Worm (Caenorhabditis elegans) whole organism, late embryonic: ENCODE data around the gene irld-7.

Experiments used
- ama-1 ChIP-seq: fragments of 150-350 bp; optimal IDR thresholded peaks from 2 replicates; lab custom pipeline; 2014
- ceh-14 ChIP-seq: sonication (generic microtip); optimal IDR thresholded peaks from 2 replicates; lab custom pipeline; 2016; ENCODE audit warnings: missing genotype, missing genetic modification characterization, missing compliant biosample characterization
- ceh-2 ChIP-seq: sonication (generic microtip); optimal IDR thresholded peaks from 2 replicates; lab custom pipeline; 2016; ENCODE audit warnings: missing genotype, missing genetic modification characterization, missing compliant biosample characterization
- ceh-31 ChIP-seq: sonication (generic microtip); optimal IDR thresholded peaks from 2 replicates; lab custom pipeline; 2016; ENCODE audit warnings: missing genetic modification characterization, missing compliant biosample characterization
- ceh-48 ChIP-seq: sonication (generic microtip); optimal IDR thresholded peaks from 2 replicates; lab custom pipeline; 2016; ENCODE audit warnings: missing genetic modification characterization, inconsistent platforms, missing compliant biosample characterization
- dmd-4 ChIP-seq: sonication (generic microtip); optimal IDR thresholded peaks from 2 replicates; lab custom pipeline; 2016; ENCODE audit warnings: borderline replicate concordance, missing genetic modification characterization, missing compliant biosample characterization
- hlh-15 ChIP-seq: sonication (generic microtip); optimal IDR thresholded peaks from 2 replicates; lab custom pipeline; 2016; ENCODE audit warnings: missing genetic modification characterization, missing compliant biosample characterization
- lin-11 ChIP-seq: fragments of 200-800 bp; sonication (Bioruptor generic); optimal IDR thresholded peaks from 2 replicates; lab custom pipeline; 2018; ENCODE audit warnings: mild to moderate bottlenecking, missing genetic modification characterization, missing compliant biosample characterization
- nhr-11 ChIP-seq: fragments of 150-350 bp; optimal IDR thresholded peaks from 2 replicates; lab custom pipeline; 2014; ENCODE audit warnings: missing biosample characterization, missing genetic modification characterization
- nhr-232 ChIP-seq: sonication (generic microtip); optimal IDR thresholded peaks from 2 replicates; lab custom pipeline; 2016; ENCODE audit warnings: missing genetic modification characterization, missing compliant biosample characterization
- unc-42 ChIP-seq: sonication (generic microtip); optimal IDR thresholded peaks from 2 replicates; lab custom pipeline; 2016; ENCODE audit warnings: missing genotype, missing genetic modification characterization, missing compliant biosample characterization
- unc-55 ChIP-seq: sonication (generic microtip); optimal IDR thresholded peaks from 2 replicates; lab custom pipeline; 2017; ENCODE audit warnings: missing biosample characterization, missing genetic modification reagents, missing genetic modification characterization
- ztf-16 ChIP-seq: sonication (generic microtip); optimal IDR thresholded peaks from 2 replicates; lab custom pipeline; 2017; ENCODE audit warnings: missing genetic modification characterization, missing compliant biosample characterization

- TF ChIP-seq nhr-11 (tag; lab: Kevin White, UChicago): no peak
- no peak for TF ChIP-seq ama-1
- TF ChIP-seq dmd-4: no peak
- TF ChIP-seq unc-42 (tag; lab: Kevin White, UChicago): no peak
- TF ChIP-seq ceh-14 (tag; lab: Kevin White, UChicago): no peak
- no peak for TF ChIP-seq hlh-15 (tag; lab: Kevin White, UChicago)
- TF ChIP-seq nhr-232 (tag; lab: Kevin White, UChicago): no peak
- TF ChIP-seq ceh-48 (tag; lab: Kevin White, UChicago): no peak
- TF ChIP-seq ceh-2 (tag; lab: Kevin White, UChicago): no peak
- TF ChIP-seq unc-55: no peak
- no peak for TF ChIP-seq lin-11 (tag; lab: Kevin White, UChicago)
- no peak for TF ChIP-seq ztf-16 (tag; lab: Kevin White, UChicago)
- no peak for TF ChIP-seq ceh-31 (tag; lab: Kevin White, UChicago)
These were observed 32.0 kb downstream of the irld-7 start for ce11 chrIV:6622142-6622541.
